Worm (Caenorhabditis elegans): Measurements from ENCODE around the gene srz-67.

ce11 chrII:3195739-3196138 lies 41.2 kb downstream of the srz-67 start:
- TF ChIP-seq dao-5 (tag; optimal IDR thresholded peaks at IDR 0.05) (no peak), W03F9.2 (tag; optimal IDR thresholded peaks at IDR 0.05) (no peak)

Data from whole organism, L4/young adult.